Worm (Caenorhabditis elegans) whole organism, dauer: ENCODE data around the gene srg-13.

Source experiments
- unc-62 ChIP-seq: sonication (generic microtip); optimal IDR thresholded peaks from 2 replicates; lab custom pipeline; 2017; ENCODE audit warnings: missing biosample characterization, missing genetic modification reagents, missing genetic modification characterization

The srg-13 gene

DNA sequence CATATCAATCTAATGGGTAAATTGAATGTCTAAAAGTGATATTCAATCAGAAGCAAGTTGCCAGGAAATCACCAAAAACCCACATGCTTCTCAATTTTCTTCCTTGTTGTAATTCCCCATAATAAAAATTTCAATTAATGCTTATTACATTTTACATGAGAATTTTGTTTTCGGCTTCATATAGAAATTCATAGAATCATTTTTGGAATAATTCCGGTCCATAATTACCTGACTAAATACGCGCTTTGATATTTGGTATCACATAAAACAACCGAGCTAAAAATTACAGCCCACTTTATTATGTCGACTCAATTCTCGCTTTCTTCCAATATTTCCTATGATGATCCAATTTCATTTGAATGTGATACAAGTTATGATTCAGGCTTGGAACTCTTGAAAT, at the start of gene srg-13:
srg-13 (plus strand) TSS at position 301 of the 400 bp plus-strand sequence.
- TF ChIP-seq unc-62: no peak

DNA sequence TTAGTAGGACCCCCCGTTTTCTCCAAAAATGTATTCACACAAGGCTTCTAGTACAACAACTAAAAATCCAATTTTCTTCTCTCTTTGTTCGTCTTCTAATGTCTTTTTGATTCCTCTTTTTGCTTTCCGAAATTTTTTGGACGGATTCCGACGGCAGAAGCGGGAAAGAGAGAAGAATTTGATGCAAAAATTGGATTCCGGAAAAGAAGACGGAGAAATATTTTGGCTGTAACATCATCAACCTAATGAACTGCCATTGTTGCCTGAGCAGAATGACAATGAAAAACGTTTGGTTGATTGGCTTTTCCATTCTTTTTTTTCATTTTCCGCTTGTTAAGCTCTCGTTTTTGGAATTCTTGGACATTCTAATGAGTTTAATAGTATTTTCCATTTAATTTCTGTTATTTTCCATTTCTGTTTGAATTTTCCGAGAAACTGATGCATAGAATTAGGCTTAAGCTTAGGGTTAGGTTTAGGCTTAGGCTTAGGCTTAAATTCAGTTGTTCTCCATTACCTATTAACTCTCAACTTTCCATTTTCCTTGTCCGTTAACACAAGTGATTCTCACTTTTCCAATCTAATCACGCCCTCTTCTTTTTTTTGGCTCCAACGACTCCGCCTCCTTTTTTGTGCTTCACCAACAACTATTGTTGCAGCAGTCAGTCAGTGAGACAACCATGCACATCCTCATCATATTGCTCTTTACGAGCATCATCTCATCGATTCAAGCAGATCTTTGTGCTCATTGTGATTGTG, 49.5 kb upstream of the srg-13 start, which contains the start of gene lron-5:
lron-5 (plus strand) TSS at position 655 of the 756 bp plus-strand sequence.
- TF ChIP-seq unc-62: no peak

DNA sequence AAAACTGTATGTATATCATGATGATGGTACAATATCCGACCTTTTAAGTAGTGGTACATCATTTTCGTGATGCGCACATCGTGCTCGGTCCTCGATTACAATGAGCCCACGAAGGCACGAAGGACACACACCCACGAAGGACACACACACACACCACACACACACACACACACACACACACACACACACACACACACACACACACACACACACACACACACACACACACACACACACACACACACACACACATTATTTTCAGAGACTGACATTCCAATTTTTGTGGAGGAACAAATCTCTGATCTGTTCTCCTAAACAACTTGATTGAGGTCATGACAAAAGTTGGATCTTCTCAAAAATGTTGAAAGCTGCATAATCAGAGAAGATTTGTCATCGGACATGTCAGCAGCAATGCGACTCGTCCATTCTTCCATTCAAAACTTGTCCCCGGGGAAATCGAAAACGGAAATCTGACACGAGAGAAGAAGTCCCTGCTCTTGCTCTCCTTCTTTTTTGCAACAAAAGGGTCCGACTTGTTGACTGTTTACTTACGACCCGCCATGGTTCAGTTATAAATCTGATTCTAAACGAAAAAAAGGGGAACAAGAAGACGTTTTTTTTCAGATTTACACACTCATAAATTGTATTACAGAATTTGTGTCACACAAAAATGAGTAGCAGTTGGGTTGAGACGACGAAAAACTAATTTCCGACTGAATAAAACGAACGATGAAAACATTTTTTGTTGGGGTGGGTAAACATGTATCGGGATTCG, 45.7 kb upstream of the srg-13 start:
- TF ChIP-seq unc-62: no peak

DNA sequence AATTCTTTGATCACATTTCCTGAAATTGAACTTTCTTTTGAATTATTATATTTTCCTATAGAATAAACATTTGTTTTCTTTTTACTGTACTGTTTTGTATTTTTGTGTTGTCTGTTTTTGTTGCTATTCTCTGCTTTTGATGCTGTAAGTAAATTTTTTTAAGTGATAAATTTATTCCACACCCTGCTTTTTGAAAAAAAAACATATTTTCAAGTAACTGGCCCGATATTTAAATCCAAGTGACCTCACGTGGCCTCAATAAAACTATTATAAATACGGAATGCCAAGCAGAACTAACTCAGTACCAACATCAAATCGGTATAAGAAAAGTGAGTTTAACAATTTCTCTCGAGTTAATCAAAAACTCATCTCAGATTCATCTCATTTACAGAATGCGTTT, 43.9 kb upstream of the srg-13 start, which contains the start of gene clec-151:
clec-151 (plus strand) TSS at position 301 of the 400 bp plus-strand sequence.
- no peak for TF ChIP-seq unc-62

DNA sequence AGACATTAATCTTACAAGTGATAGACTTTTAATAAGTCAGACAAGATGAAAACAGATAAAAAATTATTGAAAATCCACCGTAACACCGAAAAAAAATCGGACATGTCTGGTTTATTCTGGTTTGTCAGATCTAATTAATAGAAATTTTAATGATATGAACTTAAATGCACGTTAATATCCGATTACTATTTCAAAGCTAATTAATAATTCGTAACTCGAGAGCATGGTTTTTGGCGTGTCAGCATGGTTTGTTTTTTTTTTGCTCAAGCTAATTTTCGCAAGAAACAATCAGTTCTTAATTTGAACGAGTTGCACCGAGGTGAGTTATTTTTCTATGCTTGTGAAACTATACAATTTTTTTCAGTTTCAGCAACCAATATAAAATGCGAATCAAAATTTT, 37.1 kb upstream of the srg-13 start, which contains the start of gene clec-153:
clec-153 (plus strand) TSS at position 301 of the 400 bp plus-strand sequence.
- no peak for TF ChIP-seq unc-62

DNA sequence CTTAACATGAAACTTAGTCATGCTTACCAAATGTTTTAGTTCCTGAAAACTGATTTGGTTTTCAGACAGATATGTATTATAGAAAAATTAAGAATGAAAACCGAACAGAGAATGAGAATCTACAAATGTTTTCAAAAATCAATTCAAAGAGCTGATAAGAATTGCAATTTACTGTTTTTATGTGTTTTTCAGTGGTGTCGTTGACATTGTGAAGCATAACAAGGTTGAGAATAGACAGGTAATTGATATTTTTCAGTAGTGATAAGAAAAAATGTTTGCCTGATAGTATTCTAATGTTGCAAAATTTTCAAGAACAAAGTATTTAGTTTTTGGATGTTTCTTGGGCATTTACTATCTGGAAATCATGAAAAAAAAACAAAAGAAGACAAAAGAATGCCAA, 28.8 kb upstream of the srg-13 start, which contains the start of gene pfas-1:
pfas-1 (minus strand) TSS at position 49 of the 400 bp plus-strand sequence.
- no peak for TF ChIP-seq unc-62

DNA sequence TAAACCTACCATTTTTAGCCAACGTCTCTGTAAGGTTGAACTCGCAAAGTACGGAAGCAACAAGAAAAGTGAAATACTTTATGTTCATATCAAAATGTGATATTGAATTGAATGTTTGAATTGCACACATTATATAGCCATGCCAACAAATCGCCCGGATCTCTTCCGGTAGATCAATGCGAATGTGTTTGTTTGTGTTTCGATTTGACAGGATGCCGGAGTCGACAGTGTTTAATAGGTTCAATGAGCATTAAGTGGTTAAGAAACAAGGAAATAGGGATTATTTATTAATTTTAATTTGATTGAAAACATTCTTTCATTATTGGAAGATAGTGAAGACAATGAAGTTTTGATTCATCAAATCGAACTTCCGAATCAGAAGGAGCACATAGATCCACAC, 25.8 kb upstream of the srg-13 start, which contains the start of gene pqn-29:
pqn-29 (minus strand) TSS at position 101 of the 400 bp plus-strand sequence.
- no peak for TF ChIP-seq unc-62

DNA sequence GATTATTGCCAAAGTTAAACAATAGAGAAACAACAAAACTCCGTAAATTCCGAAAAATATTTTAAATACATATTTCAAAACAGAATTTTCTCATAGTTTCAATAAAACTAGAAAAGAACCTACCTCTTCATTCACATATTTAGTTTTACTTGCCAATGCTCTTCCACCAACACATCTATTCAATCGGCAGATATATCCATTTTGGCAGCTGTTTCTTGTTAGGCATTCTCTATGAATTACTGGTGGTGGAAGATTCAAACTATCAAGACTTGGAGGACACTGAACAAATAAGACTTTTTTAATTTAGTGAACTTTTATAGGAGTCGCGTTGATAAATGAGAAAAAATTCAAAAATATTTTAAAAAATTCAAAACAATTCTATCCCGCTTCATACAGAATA, 24.7 kb upstream of the srg-13 start:
- no peak for TF ChIP-seq unc-62

DNA sequence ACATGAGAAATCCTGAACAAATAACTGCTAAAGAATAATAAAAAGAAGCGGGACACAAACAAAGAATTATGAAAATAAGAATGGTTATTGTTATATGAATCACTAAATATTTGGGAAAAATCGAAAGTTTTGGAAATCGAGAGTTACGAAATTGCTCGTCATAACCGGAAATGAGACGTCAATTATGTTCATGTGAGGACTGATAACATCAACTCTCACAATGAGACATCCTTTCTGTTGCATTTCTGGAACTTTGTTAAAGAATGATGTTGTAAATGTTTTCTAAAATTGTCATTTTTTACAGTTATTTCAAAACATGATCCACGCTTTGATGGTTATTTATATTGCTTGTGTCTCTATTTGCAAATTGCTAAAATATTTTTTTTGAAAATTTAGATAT, 24.2 kb upstream of the srg-13 start, which contains the start of gene T23F11.6:
T23F11.6 (minus strand) TSS at position 45 of the 400 bp plus-strand sequence.
- no peak for TF ChIP-seq unc-62

DNA sequence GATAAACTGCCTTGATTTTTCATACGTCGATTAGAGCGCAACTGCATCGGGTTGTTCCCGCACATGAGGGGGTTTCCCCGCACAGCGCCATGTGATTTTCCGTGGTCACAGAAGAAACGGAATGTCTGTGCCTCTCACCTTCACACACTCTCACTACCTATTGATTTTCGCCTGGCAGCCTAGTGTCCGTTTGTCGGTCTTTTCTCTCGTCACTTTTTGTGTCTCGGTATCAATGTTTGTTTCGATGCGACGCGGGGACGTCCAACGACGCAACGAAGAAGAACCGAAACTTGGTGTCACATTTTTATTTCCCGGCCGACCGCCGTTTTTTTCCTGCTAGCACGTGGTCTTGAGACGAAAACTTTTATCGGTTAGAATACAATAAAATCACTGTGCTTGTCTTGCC, 22.7 kb upstream of the srg-13 start:
- no peak for TF ChIP-seq unc-62

DNA sequence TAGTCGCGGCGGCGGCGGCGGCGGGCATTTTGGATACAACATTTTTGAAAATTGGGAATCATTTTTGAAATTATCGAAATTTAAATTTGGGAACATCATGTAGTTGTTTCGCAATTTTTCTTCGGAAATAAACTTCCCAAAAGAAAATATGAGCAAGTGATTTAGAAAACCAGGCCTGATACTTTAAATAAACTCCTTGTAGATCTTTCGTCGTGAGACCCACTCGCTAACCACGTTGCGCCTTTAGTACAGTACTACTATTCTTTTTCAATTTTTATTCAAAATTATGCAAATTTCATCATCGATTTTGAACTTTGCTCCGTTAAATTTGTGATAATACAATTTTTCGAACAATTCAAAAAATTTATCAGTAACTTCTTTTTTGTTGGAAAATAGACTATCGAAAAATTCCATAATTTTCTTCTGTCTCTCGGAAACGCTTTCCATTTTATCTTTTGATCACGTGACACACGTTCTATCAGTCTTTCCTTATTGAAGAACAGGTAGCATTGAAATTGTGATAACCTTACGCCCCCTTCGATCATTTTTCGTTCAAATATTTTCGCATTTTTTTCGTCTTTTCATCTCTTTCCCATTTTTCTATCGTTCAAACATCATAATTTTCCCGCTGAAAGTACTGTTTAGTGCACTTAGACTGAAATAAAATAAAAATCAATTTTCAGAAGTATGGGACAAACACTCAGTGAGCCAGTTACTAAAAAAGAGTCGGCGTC, 22.1 kb upstream of the srg-13 start, which contains the start of gene ppm-2:
ppm-2 (plus strand) TSS at position 684 of the 734 bp plus-strand sequence.
- no peak for TF ChIP-seq unc-62

DNA sequence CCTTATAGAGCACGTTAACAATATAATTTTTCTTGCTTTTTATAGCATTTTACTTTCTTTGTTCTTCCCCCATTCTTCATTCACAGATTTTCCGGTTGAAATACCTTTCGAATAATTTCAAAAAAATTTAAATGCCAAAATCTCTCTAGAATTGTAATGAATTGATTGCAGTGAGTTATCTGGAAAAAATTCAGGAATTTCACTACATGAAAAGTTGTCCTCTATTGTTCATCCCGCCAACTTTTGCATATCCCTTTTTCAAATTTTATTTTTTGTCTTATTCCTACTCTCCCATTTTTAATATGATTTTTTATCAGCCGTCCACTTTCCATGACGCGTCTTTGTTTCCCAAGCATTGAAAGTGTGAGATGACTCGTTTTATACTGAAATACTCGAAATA, 18.7 kb upstream of the srg-13 start:
- TF ChIP-seq unc-62: no peak

DNA sequence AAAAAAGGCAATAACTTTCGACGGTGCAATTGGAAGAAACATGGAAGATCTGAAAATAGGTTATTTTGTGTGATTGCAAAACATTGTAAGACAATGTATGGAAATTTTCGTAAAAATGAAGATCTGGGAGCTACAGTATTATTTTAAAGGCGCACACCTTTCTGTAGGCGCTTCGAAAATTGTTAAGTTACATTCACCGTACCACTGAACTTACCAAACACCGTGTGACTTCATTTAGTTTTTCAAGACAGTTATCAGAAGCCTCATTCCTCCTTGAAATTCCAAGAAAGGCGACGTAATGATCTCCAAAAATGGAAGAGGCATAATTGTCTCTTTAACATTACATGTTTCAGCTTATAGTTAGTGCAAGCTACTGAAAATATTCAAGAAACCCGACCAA, 18.1 kb upstream of the srg-13 start:
- no peak for TF ChIP-seq unc-62

DNA sequence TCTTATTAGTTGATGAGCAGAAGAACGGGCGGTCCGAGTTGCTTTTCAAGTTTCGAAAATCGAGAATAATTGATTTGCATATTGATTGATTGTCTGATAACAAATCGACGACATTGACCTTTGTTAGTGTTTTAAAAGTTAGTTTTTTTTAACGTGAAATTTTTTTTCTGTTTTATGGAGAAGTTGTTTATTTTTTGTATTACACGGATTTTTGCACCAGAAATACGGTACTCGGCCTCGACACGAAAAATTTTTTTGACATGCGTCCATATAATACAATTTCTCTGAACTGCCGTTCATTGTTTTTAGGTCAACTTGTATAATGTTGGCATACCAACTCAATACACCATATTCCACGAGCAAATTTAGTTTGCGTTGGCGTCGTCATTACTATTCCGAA, 16.6 kb upstream of the srg-13 start, which contains the start of gene T23F11.2:
T23F11.2 (minus strand) TSS at position 101 of the 400 bp plus-strand sequence.
- no peak for TF ChIP-seq unc-62

DNA sequence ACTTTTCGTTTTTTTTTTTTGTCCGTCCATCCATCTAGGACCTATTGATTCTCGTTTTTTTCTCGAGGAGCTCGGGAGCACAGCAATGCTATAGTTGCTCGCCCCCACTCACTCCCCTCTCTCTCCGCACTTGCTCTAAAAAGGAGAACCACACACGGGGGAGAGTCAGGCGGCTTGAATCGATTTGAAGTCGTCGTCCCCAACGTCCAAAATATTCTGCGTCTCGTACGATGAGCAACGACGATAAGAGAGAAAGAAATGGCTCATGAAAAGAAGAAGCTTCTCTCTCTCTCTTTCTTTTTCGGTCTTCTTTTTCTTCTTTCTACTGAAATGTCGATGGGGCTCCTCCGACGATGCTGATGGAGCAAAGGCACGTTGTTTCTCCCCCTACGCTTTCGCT, 15.6 kb upstream of the srg-13 start:
- no peak for TF ChIP-seq unc-62

DNA sequence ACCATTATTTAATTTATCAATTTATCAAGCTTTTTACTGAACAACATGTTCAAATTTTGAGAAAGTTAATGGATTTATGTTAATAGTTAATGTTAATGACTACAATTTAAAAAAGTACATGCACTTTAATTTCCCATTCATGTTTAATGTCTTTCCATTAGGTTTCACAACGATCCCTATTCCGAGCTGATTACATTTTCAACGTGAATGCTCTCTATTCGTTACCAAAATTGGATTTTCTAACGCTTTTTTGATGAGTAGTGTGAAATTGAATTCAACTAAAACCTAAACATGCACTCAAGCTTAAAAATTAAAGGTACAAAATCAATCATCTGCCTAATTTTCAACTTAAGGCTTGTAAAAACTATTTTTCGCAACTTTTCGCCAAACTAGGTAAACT, 14.7 kb upstream of the srg-13 start:
- no peak for TF ChIP-seq unc-62
